Fruit fly (Drosophila melanogaster) S2 (cell line): ENCODE data around the gene CG43219.
A peak's percentile ranks its signal among the peaks of the same experiment; 100 is the strongest.

Experiments used
- CG8478 ChIP-seq: fragments of >200 bp; optimal IDR thresholded peaks from 2 replicates; lab custom pipeline; 2018
- CTCF ChIP-seq, 2 experiments: fragments of >200 bp; optimal IDR thresholded peaks; 2 replicates each; lab custom pipeline; 2018

The CG43219 gene

dm6 chr3L:21256062-21257023, 36.1 kb downstream of the CG43219 start:
- TF ChIP-seq CTCF (optimal IDR thresholded peaks at IDR 0.05; lab: Kevin White, UChicago) = no peak
- no peak for TF ChIP-seq CG8478 (lab: Kevin White, UChicago)

dm6 chr3L:21257731-21258130, 37.5 kb downstream of the CG43219 start, which contains the start of gene CG43218:
CG43218 (plus strand) TSS chr3L:21258020.
- TF ChIP-seq CG8478 (lab: Kevin White, UChicago) (no peak), CTCF (optimal IDR thresholded peaks at IDR 0.05; lab: Kevin White, UChicago) (no peak)

dm6 chr3L:21259257-21259656, 39.1 kb downstream of the CG43219 start:
- TF ChIP-seq CTCF (optimal IDR thresholded peaks at IDR 0.05; lab: Kevin White, UChicago) = no peak
- TF ChIP-seq CG8478 (lab: Kevin White, UChicago) = no peak

- TF ChIP-seq CTCF (optimal IDR thresholded peaks at IDR 0.05; lab: Kevin White, UChicago) (no peak), CG8478 (lab: Kevin White, UChicago) (no peak)
Measured at dm6 chr3L:21261403-21262164, 41.4 kb downstream of the CG43219 start.

dm6 chr3L:21262426-21262825, 42.2 kb downstream of the CG43219 start:
- TF ChIP-seq CG8478 (lab: Kevin White, UChicago) (no peak), CTCF (optimal IDR thresholded peaks at IDR 0.05; lab: Kevin White, UChicago) (peak in 1 of 2 experiments; percentile 30)

- TF ChIP-seq CG8478 (lab: Kevin White, UChicago) = no peak
- TF ChIP-seq CTCF (optimal IDR thresholded peaks at IDR 0.05; lab: Kevin White, UChicago) = no peak
Measured at dm6 chr3L:21266101-21266656, 46.0 kb downstream of the CG43219 start.

- TF ChIP-seq CTCF (optimal IDR thresholded peaks at IDR 0.05; lab: Kevin White, UChicago) (no peak), CG8478 (lab: Kevin White, UChicago) (no peak)
Measured at dm6 chr3L:21267862-21268385, 47.7 kb downstream of the CG43219 start, which contains the start of gene CG9391. CG9391 (minus strand) TSS chr3L:21268335.

dm6 chr3L:21270480-21270879, 50.3 kb downstream of the CG43219 start, which contains the start of gene CG9389:
CG9389 (minus strand) TSS chr3L:21270580.
- no peak for TF ChIP-seq CTCF (optimal IDR thresholded peaks at IDR 0.05; lab: Kevin White, UChicago)
- no peak for TF ChIP-seq CG8478 (lab: Kevin White, UChicago)
